Worm (Caenorhabditis elegans): ENCODE data around the gene chs-2.

The chs-2 gene

DNA sequence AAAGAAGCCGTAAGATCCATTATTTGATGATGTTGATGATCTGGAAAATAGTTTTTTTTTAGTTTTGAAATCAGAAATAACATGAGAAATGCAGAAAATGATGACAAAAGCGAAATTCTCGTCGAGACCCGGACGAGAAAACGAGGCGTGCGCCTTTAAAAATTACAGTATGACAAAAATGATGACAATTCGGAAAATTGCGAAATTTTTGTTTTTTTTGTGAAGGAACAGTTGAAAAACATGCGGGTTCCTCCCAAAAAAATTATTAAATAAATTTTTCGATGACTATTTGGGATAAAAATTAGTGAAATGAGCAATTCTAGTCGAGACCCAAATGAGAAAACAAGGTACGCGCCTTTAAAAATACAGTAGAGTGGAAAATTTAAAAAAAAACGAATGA lies 23.8 kb downstream of the chs-2 start, which contains the start of gene ubxn-3:
TSS of gene ubxn-3 (minus strand) at position 66 of the 400 bp plus-strand sequence.
- no peak for TF ChIP-seq pag-3 (tag; optimal IDR thresholded peaks at IDR 0.05; ENCODE audit: borderline replicate concordance, insufficient read depth)
- no peak for TF ChIP-seq egl-27 (tag; optimal IDR thresholded peaks at IDR 0.05)
- TF ChIP-seq zag-1 (tag; optimal IDR thresholded peaks at IDR 0.05): no peak
- no peak for TF ChIP-seq unc-30 (tag; optimal IDR thresholded peaks at IDR 0.05)
- TF ChIP-seq skn-1 (tag; optimal IDR thresholded peaks at IDR 0.05): peak; percentile 87

DNA sequence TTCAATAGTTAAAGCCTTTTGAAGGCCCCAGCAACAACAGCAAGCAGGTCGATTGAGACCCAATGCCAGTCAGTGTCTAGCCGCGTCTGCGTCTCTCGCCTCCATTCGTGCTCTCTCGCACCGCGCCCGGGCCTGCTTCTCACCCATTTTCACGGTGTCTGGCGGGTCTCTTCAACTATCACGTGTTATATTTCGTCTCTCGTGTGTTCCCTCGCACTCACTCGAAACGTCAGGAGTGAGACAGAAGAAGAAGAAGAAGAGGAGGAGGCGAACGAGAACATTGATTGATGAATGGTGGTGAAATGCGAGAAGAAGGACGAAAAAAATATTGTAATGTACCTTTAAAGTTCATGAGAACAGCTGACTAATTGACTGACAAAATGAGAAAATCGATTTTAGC lies 24.4 kb downstream of the chs-2 start:
- TF ChIP-seq nhr-77 (tag; optimal IDR thresholded peaks at IDR 0.05): peak; percentile 25
- no peak for TF ChIP-seq grh-1 (GFP tag; IDR thresholded peaks at IDR 0.05)
- no peak for TF ChIP-seq C04F5.9 (tag; optimal IDR thresholded peaks at IDR 0.05)
- TF ChIP-seq egl-27 (tag; optimal IDR thresholded peaks at IDR 0.05): no peak
- peak; percentile 70 for TF ChIP-seq nhr-90 (tag; optimal IDR thresholded peaks at IDR 0.05; ENCODE audit: poor library complexity)
- peak; percentile 26; the same call in 1 of the 2 replicates for TF ChIP-seq isw-1 (GFP tag; IDR thresholded peaks at IDR 0.05)
- no peak for TF ChIP-seq alr-1 (tag; optimal IDR thresholded peaks at IDR 0.05; ENCODE audit: borderline replicate concordance)
- TF ChIP-seq ztf-11 (tag; optimal IDR thresholded peaks at IDR 0.05): peak in 1 of 2 experiments; percentile 62
- peak; percentile 35 for TF ChIP-seq blmp-1 (tag; optimal IDR thresholded peaks at IDR 0.05)
- no peak for TF ChIP-seq hlh-4 (tag; optimal IDR thresholded peaks at IDR 0.05)
- TF ChIP-seq skn-1 (tag; optimal IDR thresholded peaks at IDR 0.05): peak; percentile 72
- TF ChIP-seq hlh-17 (GFP tag; optimal IDR thresholded peaks at IDR 0.05; ENCODE audit: borderline replicate concordance): no peak
- no peak for TF ChIP-seq ceh-63 (GFP tag; optimal IDR thresholded peaks at IDR 0.05)
- peak; percentile 93 for TF ChIP-seq nhr-85 (tag)
- peak; percentile 58 to 78 (median 72) for TF ChIP-seq dpl-1 (GFP tag; optimal IDR thresholded peaks at IDR 0.05)
- TF ChIP-seq ceh-88 (GFP tag; IDR thresholded peaks at IDR 0.05): no peak
- TF ChIP-seq lin-13 (GFP tag; optimal IDR thresholded peaks at IDR 0.05): peak; percentile 72
- no peak for TF ChIP-seq nhr-76 (tag; optimal IDR thresholded peaks at IDR 0.05)
- TF ChIP-seq nhr-28 (tag; optimal IDR thresholded peaks at IDR 0.05): no peak
- peak; percentile 38 for TF ChIP-seq fos-1 (tag; optimal IDR thresholded peaks at IDR 0.05)
- peak; percentile 33 for TF ChIP-seq lin-15B (tag; optimal IDR thresholded peaks at IDR 0.05)
- TF ChIP-seq ceh-90 (tag; optimal IDR thresholded peaks at IDR 0.05): no peak
- peak; percentile 77 for TF ChIP-seq mep-1 (tag; optimal IDR thresholded peaks at IDR 0.05)
- TF ChIP-seq irx-1 (tag; optimal IDR thresholded peaks at IDR 0.05): peak; percentile 52
- TF ChIP-seq C16A3.4 (tag; optimal IDR thresholded peaks at IDR 0.05): peak; percentile 55
- TF ChIP-seq fkh-10 (GFP tag; optimal IDR thresholded peaks at IDR 0.05): no peak
- peak; percentile 81 for TF ChIP-seq tbx-2 (tag; optimal IDR thresholded peaks at IDR 0.05)
- TF ChIP-seq dsc-1 (tag; optimal IDR thresholded peaks at IDR 0.05): peak; percentile 48
- TF ChIP-seq lin-35 (GFP tag; optimal IDR thresholded peaks at IDR 0.05): peak; percentile 81 to 85
- TF ChIP-seq nhr-19 (GFP tag; conservative IDR thresholded peaks at IDR 0.05): peak; percentile 70
- TF ChIP-seq efl-1 (optimal IDR thresholded peaks at IDR 0.05): peak; percentile 82 to 89
- peak; percentile 72 to 97 for TF ChIP-seq efl-1 (GFP tag; optimal IDR thresholded peaks at IDR 0.05 in 1 of 2)
- TF ChIP-seq snu-23 (GFP tag; optimal IDR thresholded peaks at IDR 0.05): peak; percentile 90
- TF ChIP-seq ztf-4 (tag; optimal IDR thresholded peaks at IDR 0.05): peak; percentile 83
- no peak for TF ChIP-seq pax-3 (tag; optimal IDR thresholded peaks at IDR 0.05)
- TF ChIP-seq tlp-1 (tag; optimal IDR thresholded peaks at IDR 0.05): no peak
- TF ChIP-seq swsn-7 (tag; optimal IDR thresholded peaks at IDR 0.05): peak; percentile 71
- TF ChIP-seq vab-15 (tag; optimal IDR thresholded peaks at IDR 0.05): peak; percentile 20
- TF ChIP-seq fkh-4 (tag; optimal IDR thresholded peaks at IDR 0.05; ENCODE audit: borderline replicate concordance): no peak
- peak; percentile 50 to 92 for TF ChIP-seq mdl-1 (tag; optimal IDR thresholded peaks at IDR 0.05)
- TF ChIP-seq nhr-20 (tag; optimal IDR thresholded peaks at IDR 0.05): peak; percentile 79
- peak; percentile 68 for TF ChIP-seq fkh-8 (tag; optimal IDR thresholded peaks at IDR 0.05)
- TF ChIP-seq xbp-1 (tag; optimal IDR thresholded peaks at IDR 0.05): peak; percentile 57
- no peak for TF ChIP-seq ceh-8 (GFP tag; optimal IDR thresholded peaks at IDR 0.05)
- TF ChIP-seq lin-14 (GFP tag; optimal IDR thresholded peaks at IDR 0.05): peak; percentile 96
- TF ChIP-seq ets-5 (GFP tag; IDR thresholded peaks at IDR 0.05): no peak
- TF ChIP-seq ceh-82 (tag; optimal IDR thresholded peaks at IDR 0.05): peak; percentile 52 to 69 (median 67)

Data from whole organism, L1 larva.